Worm (Caenorhabditis elegans): ENCODE results near the gene T25B9.6.

DNA sequence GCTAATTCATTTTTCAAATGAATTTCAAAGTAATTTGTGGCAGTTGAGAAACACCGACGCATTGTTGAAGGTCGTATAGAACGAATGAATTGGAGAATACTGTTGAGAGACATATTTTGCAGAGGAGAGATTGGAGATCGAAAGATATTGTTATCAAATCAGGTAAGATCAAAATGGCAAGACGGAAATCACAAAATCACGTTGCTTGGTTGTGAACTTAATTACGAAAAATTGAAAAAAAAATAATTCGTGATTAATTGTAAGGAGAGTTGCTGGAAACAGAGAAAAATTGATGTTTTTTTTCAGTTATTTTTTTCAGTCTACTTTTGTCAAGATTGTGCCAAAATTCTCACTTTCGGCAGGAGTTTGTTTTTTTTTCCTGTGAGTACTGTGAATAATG is 7.9 kb upstream of the T25B9.6 start, which contains the start of gene T25B9.1:
- no peak for TF ChIP-seq klf-2 (GFP tag; conservative IDR thresholded peaks at IDR 0.05)
- no peak for TF ChIP-seq med-1 (GFP tag; optimal IDR thresholded peaks at IDR 0.05; ENCODE audit: insufficient read depth)
- no peak for TF ChIP-seq T22C8.4 (GFP tag; IDR thresholded peaks at IDR 0.05)
- no peak for TF ChIP-seq flt-1 (GFP tag; IDR thresholded peaks at IDR 0.05)
- no peak for TF ChIP-seq tab-1 (GFP tag; IDR thresholded peaks at IDR 0.05)
- no peak for TF ChIP-seq ztf-23 (GFP tag; IDR thresholded peaks at IDR 0.05)
- TF ChIP-seq ztf-29 (GFP tag; IDR thresholded peaks at IDR 0.05): no peak
- TF ChIP-seq ref-1 (GFP tag; conservative IDR thresholded peaks at IDR 0.05): no peak
